Fruit fly (Drosophila melanogaster) S2 (cell line): ENCODE data around the gene ETHR.

Source experiments
- CG8478 ChIP-seq: fragments of >200 bp; optimal IDR thresholded peaks from 2 replicates; lab custom pipeline; 2018
- CTCF ChIP-seq, 2 experiments: fragments of >200 bp; optimal IDR thresholded peaks; 2 replicates each; lab custom pipeline; 2018

DNA sequence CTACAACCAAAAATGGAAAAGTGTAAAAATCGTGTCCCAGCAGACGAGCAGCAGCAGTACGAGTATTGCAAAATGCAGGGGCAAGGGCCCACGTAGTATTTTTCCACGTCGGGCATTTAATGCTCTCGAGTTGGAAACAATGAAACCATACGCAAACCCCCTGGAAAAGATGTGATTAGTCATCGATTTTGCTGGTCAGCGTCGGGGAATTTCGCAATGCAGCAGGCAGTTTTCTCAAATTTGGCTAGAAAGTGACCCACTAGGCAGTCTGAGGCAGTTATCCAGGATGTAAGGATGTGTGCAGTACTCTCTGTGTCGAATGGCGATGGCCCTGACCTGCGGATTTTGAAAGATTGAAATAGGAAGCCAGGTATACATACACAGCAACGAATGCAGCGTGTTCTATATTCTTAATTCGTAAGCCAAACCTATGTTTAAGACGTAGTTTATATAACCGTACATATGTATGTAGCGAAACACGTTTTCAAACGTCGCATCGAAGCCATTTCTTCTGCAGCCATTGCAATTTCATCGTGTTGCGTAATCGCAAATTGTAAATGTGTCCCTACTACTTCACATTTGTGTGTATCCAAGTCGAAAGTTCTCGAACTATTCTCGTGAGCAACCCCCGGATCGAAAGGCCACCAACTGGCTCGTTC, 50.0 kb downstream of the ETHR start:
- no peak for TF ChIP-seq CTCF (optimal IDR thresholded peaks at IDR 0.05; lab: Kevin White, UChicago)
- no peak for TF ChIP-seq CG8478 (lab: Kevin White, UChicago)
